Comparison of ENCODE assay signal across 4 fruit fly cellular contexts in genomic region chr2L:3832249-3832675, dm6.
TF ChIP-seq lines count a peak whose summit lies in the region.

No protein-coding gene starts in this region.

- peak; percentile 69 for TF ChIP-seq CTCF in whole organism, embryonic (GFP tag; optimal IDR thresholded peaks at IDR 0.05; lab: Kevin White, UChicago)

TF ChIP-seq in whole organism, embryonic, 481 proteins besides CTCF, POLR2A, EP300 and RAD21 (continues in another document):
- TF ChIP-seq Doc3 (GFP tag; IDR thresholded peaks at IDR 0.05; lab: Robert Waterston, UW; ENCODE audit: partially characterized antibody): no peak
- TF ChIP-seq BEAF-32 (GFP tag; optimal IDR thresholded peaks at IDR 0.05; lab: Kevin White, UChicago): peak; percentile 3
- peak; percentile 94 for TF ChIP-seq Usf (GFP tag; optimal IDR thresholded peaks at IDR 0.05; lab: Kevin White, UChicago)
- TF ChIP-seq Opbp (GFP tag; IDR thresholded peaks at IDR 0.05; lab: Robert Waterston, UW; ENCODE audit: partially characterized antibody): no peak
- TF ChIP-seq CG33213 (GFP tag; optimal IDR thresholded peaks at IDR 0.05; lab: Kevin White, UChicago): peak; percentile 96
- 0 out of 3 replicates have a peak, but pooled peaks have one; percentile 34 for TF ChIP-seq CG16813 (GFP tag; IDR thresholded peaks at IDR 0.05; lab: Robert Waterston, UW; ENCODE audit: partially characterized antibody)
- TF ChIP-seq hb (GFP tag; IDR thresholded peaks at IDR 0.05; lab: Robert Waterston, UW; ENCODE audit: partially characterized antibody): no peak
- peak; percentile 77 for TF ChIP-seq CG3163 (GFP tag; optimal IDR thresholded peaks at IDR 0.05; lab: Kevin White, UChicago)
- TF ChIP-seq CG11560 (tag; IDR thresholded peaks at IDR 0.05; lab: Robert Waterston, UW): peak; percentile 83
- peak; percentile 92 for TF ChIP-seq run (tag; optimal IDR thresholded peaks at IDR 0.05; lab: Kevin White, UChicago)
- peak; percentile 87 for TF ChIP-seq Dek (tag; optimal IDR thresholded peaks at IDR 0.05; lab: Kevin White, UChicago)
- TF ChIP-seq Aef1 (GFP tag; IDR thresholded peaks at IDR 0.05; lab: Robert Waterston, UW): peak; percentile 89
- TF ChIP-seq stc (GFP tag; IDR thresholded peaks at IDR 0.05; lab: Robert Waterston, UW): peak; percentile 94
- TF ChIP-seq CG3838 (GFP tag; optimal IDR thresholded peaks at IDR 0.05; lab: Kevin White, UChicago): peak; percentile 90
- peak; percentile 84 for TF ChIP-seq cwo (GFP tag; optimal IDR thresholded peaks at IDR 0.05; lab: Kevin White, UChicago)
- TF ChIP-seq tup (GFP tag; optimal IDR thresholded peaks at IDR 0.05; lab: Kevin White, UChicago): peak; percentile 94
- no peak for TF ChIP-seq cad (GFP tag; optimal IDR thresholded peaks at IDR 0.05; lab: Kevin White, UChicago)
- TF ChIP-seq CG10147 (GFP tag; optimal IDR thresholded peaks at IDR 0.05; lab: Kevin White, UChicago): peak; percentile 90
- peak; percentile 80 for TF ChIP-seq BtbVII (GFP tag; optimal IDR thresholded peaks at IDR 0.05; lab: Kevin White, UChicago)
- TF ChIP-seq B-H1 (GFP tag; IDR thresholded peaks at IDR 0.05; lab: Robert Waterston, UW): peak; percentile 90
- TF ChIP-seq pb (GFP tag; optimal IDR thresholded peaks at IDR 0.05; lab: Kevin White, UChicago): peak; percentile 94

TF ChIP-seq in whole organism, prepupa, 60 proteins besides CTCF, POLR2A, EP300 and RAD21 (continues in another document):
- peak; percentile 73 for TF ChIP-seq Hr39 (GFP tag; optimal IDR thresholded peaks at IDR 0.05; lab: Kevin White, UChicago)
- peak; percentile 35 for TF ChIP-seq Sox15 (GFP tag; optimal IDR thresholded peaks at IDR 0.05; lab: Kevin White, UChicago)
- peak; percentile 64 for TF ChIP-seq fkh (GFP tag; optimal IDR thresholded peaks at IDR 0.05; lab: Kevin White, UChicago)
- TF ChIP-seq CG6792 (GFP tag; optimal IDR thresholded peaks at IDR 0.05; lab: Kevin White, UChicago): peak; percentile 71
- peak; percentile 72 for TF ChIP-seq topi (GFP tag; optimal IDR thresholded peaks at IDR 0.05; lab: Kevin White, UChicago)
- TF ChIP-seq CG15336 (GFP tag; IDR thresholded peaks at IDR 0.05; lab: Robert Waterston, UW): 0 out of 2 replicates have a peak, but pooled peaks have one; percentile 26
- TF ChIP-seq fd59A (GFP tag; optimal IDR thresholded peaks at IDR 0.05; lab: Kevin White, UChicago): peak; percentile 56
- TF ChIP-seq CG8319 (GFP tag; optimal IDR thresholded peaks at IDR 0.05; lab: Kevin White, UChicago): peak; percentile 42
- TF ChIP-seq Gug (GFP tag; IDR thresholded peaks at IDR 0.05; lab: Robert Waterston, UW): peak; percentile 57; the same call in 1 of the 2 replicates
- no peak for TF ChIP-seq CG11294 (GFP tag; IDR thresholded peaks at IDR 0.05; lab: Robert Waterston, UW)
- peak; percentile 40 for TF ChIP-seq CG8632 (GFP tag; optimal IDR thresholded peaks at IDR 0.05; lab: Kevin White, UChicago)
- TF ChIP-seq CG31627 (GFP tag; optimal IDR thresholded peaks at IDR 0.05; lab: Kevin White, UChicago): peak; percentile 71
- peak; percentile 52; the same call in 2 of the 3 replicates for TF ChIP-seq eg (GFP tag; IDR thresholded peaks at IDR 0.05; lab: Robert Waterston, UW)
- peak; percentile 88 for TF ChIP-seq Eip78C (GFP tag; lab: Kevin White, UChicago)
- peak; percentile 57 for TF ChIP-seq Sox102F (GFP tag; optimal IDR thresholded peaks at IDR 0.05; lab: Kevin White, UChicago)
- TF ChIP-seq Met (GFP tag; optimal IDR thresholded peaks at IDR 0.05; lab: Kevin White, UChicago): peak; percentile 73
- TF ChIP-seq CG6854 (GFP tag; optimal IDR thresholded peaks at IDR 0.05; lab: Kevin White, UChicago): no peak
- peak; percentile 50 for TF ChIP-seq acj6 (GFP tag; optimal IDR thresholded peaks at IDR 0.05; lab: Kevin White, UChicago)
- TF ChIP-seq CG3032 (tag; optimal IDR thresholded peaks at IDR 0.05; lab: Kevin White, UChicago): peak; percentile 55
- TF ChIP-seq Smox (GFP tag; optimal IDR thresholded peaks at IDR 0.05; lab: Kevin White, UChicago): peak; percentile 56
- no peak for TF ChIP-seq CG9139 (GFP tag; optimal IDR thresholded peaks at IDR 0.05; lab: Kevin White, UChicago)
- TF ChIP-seq ss (GFP tag; optimal IDR thresholded peaks at IDR 0.05; lab: Kevin White, UChicago): peak; percentile 72 to 94
- peak; percentile 24 for TF ChIP-seq CG7368 (GFP tag; optimal IDR thresholded peaks at IDR 0.05; lab: Kevin White, UChicago)

TF ChIP-seq in whole organism, pupa, 21 proteins besides CTCF, POLR2A, EP300 and RAD21:
- TF ChIP-seq CG32121 (GFP tag; IDR thresholded peaks at IDR 0.05; lab: Robert Waterston, UW) (no peak), Pif1B (GFP tag; optimal IDR thresholded peaks at IDR 0.05; lab: Kevin White, UChicago) (peak; percentile 50), CG8301 (tag; optimal IDR thresholded peaks at IDR 0.05; lab: Kevin White, UChicago) (peak; percentile 47), Pif1A (GFP tag; optimal IDR thresholded peaks at IDR 0.05; lab: Kevin White, UChicago) (peak; percentile 55), CG12605 (GFP tag; IDR thresholded peaks at IDR 0.05; lab: Robert Waterston, UW) (0 out of 2 replicates have a peak, but pooled peaks have one; percentile 10), CG15710 (tag; optimal IDR thresholded peaks at IDR 0.05; lab: Kevin White, UChicago) (peak; percentile 63), fd96Ca (GFP tag; IDR thresholded peaks at IDR 0.05; lab: Robert Waterston, UW) (peak; percentile 70), EcR (GFP tag; optimal IDR thresholded peaks at IDR 0.05; lab: Kevin White, UChicago) (no peak), CG8159 (tag; optimal IDR thresholded peaks at IDR 0.05; lab: Kevin White, UChicago) (peak; percentile 66), rn (GFP tag; IDR thresholded peaks at IDR 0.05; lab: Robert Waterston, UW) (0 out of 2 replicates have a peak, but pooled peaks have one; percentile 29), CG10348 (GFP tag; IDR thresholded peaks at IDR 0.05; lab: Robert Waterston, UW) (no peak), gl (tag; optimal IDR thresholded peaks at IDR 0.05; lab: Kevin White, UChicago) (peak; percentile 1), CG14655 (GFP tag; optimal IDR thresholded peaks at IDR 0.05; lab: Kevin White, UChicago) (peak; percentile 60), CG9948 (tag; optimal IDR thresholded peaks at IDR 0.05; lab: Kevin White, UChicago) (peak; percentile 46), CG13204 (GFP tag; optimal IDR thresholded peaks at IDR 0.05; lab: Kevin White, UChicago) (peak; percentile 8), CG4496 (GFP tag; IDR thresholded peaks at IDR 0.05; lab: Robert Waterston, UW) (no peak), Snoo (tag; optimal IDR thresholded peaks at IDR 0.05; lab: Kevin White, UChicago) (peak; percentile 45), CG17806 (tag; optimal IDR thresholded peaks at IDR 0.05; lab: Kevin White, UChicago) (peak; percentile 61), Ets98B (GFP tag; IDR thresholded peaks at IDR 0.05; lab: Robert Waterston, UW) (peak; percentile 47), CG34367 (tag; optimal IDR thresholded peaks at IDR 0.05; lab: Kevin White, UChicago) (peak; percentile 68), D1 (tag; optimal IDR thresholded peaks at IDR 0.05; lab: Kevin White, UChicago) (no peak)

TF ChIP-seq in whole organism, wandering third instar larva, 38 proteins besides CTCF, POLR2A, EP300 and RAD21 (continues in another document):
- TF ChIP-seq dmrt93B (GFP tag; optimal IDR thresholded peaks at IDR 0.05; lab: Kevin White, UChicago) (peak; percentile 41), lola (GFP tag; optimal IDR thresholded peaks at IDR 0.05; lab: Kevin White, UChicago) (no peak), foxo (GFP tag; optimal IDR thresholded peaks at IDR 0.05; lab: Kevin White, UChicago) (peak in 1 of 2 experiments; percentile 79), HLH106 (tag; optimal IDR thresholded peaks at IDR 0.05; lab: Kevin White, UChicago) (peak; percentile 69), CrebA (GFP tag; optimal IDR thresholded peaks at IDR 0.05; lab: Kevin White, UChicago; ENCODE audit: borderline replicate concordance) (no peak), jim (GFP tag; optimal IDR thresholded peaks at IDR 0.05; lab: Kevin White, UChicago) (no peak), dl (GFP tag; optimal IDR thresholded peaks at IDR 0.05; lab: Kevin White, UChicago; ENCODE audit: insufficient read depth in 1 of 2, partially characterized antibody in 2 of 2) (no peak), h (GFP tag; optimal IDR thresholded peaks at IDR 0.05; lab: Kevin White, UChicago) (peak; percentile 78), Dfd (GFP tag; optimal IDR thresholded peaks at IDR 0.05; lab: Kevin White, UChicago) (no peak), dsf (GFP tag; optimal IDR thresholded peaks at IDR 0.05; lab: Kevin White, UChicago; ENCODE audit: borderline replicate concordance) (no peak), fru (GFP tag; optimal IDR thresholded peaks at IDR 0.05; lab: Kevin White, UChicago) (peak; percentile 72), CG32264 (GFP tag; optimal IDR thresholded peaks at IDR 0.05; lab: Kevin White, UChicago) (peak; percentile 21), psq (GFP tag; optimal IDR thresholded peaks at IDR 0.05; lab: Kevin White, UChicago) (no peak), Hr83 (GFP tag; optimal IDR thresholded peaks at IDR 0.05; lab: Kevin White, UChicago; ENCODE audit: poor library complexity, severe bottlenecking) (no peak), CG9705 (GFP tag; optimal IDR thresholded peaks at IDR 0.05; lab: Kevin White, UChicago) (no peak), N (GFP tag; optimal IDR thresholded peaks at IDR 0.05; lab: Kevin White, UChicago) (no peak), brk (GFP tag; optimal IDR thresholded peaks at IDR 0.05; lab: Kevin White, UChicago) (peak; percentile 30), br (GFP tag; optimal IDR thresholded peaks at IDR 0.05; lab: Kevin White, UChicago) (peak; percentile 67), tai (GFP tag; optimal IDR thresholded peaks at IDR 0.05; lab: Kevin White, UChicago) (no peak), Hr78 (GFP tag; optimal IDR thresholded peaks at IDR 0.05; lab: Kevin White, UChicago) (no peak), usp (GFP tag; optimal IDR thresholded peaks at IDR 0.05; lab: Kevin White, UChicago) (no peak), sv (GFP tag; optimal IDR thresholded peaks at IDR 0.05; lab: Kevin White, UChicago) (peak; percentile 96), Jra (GFP tag; optimal IDR thresholded peaks at IDR 0.05; lab: Kevin White, UChicago) (peak; percentile 2), OdsH (GFP tag; optimal IDR thresholded peaks at IDR 0.05; lab: Kevin White, UChicago) (peak; percentile 67), Abd-B (GFP tag; optimal IDR thresholded peaks at IDR 0.05; lab: Kevin White, UChicago) (no peak), pan (optimal IDR thresholded peaks at IDR 0.05; lab: Kevin White, UChicago) (no peak), Dif (GFP tag; optimal IDR thresholded peaks at IDR 0.05; lab: Kevin White, UChicago; ENCODE audit: partially characterized antibody) (no peak), GATAd (GFP tag; optimal IDR thresholded peaks at IDR 0.05; lab: Kevin White, UChicago) (no peak), Sp1 (GFP tag; optimal IDR thresholded peaks at IDR 0.05; lab: Kevin White, UChicago) (peak; percentile 57), rgr (GFP tag; optimal IDR thresholded peaks at IDR 0.05; lab: Kevin White, UChicago) (peak; percentile 71), sage (GFP tag; optimal IDR thresholded peaks at IDR 0.05; lab: Kevin White, UChicago) (no peak), ey (GFP tag; optimal IDR thresholded peaks at IDR 0.05; lab: Kevin White, UChicago) (peak; percentile 73)

Comparison
In these comparisons a context has a peak if more than half of its experiments do, and no peak if none do; other contexts are left out.
1. Of the 7 proteins assayed by ChIP-seq in both whole organism, embryonic and whole organism, prepupa: peak only in whole organism, embryonic: Blimp-1 and CG6854; only in whole organism, prepupa: Hr39 and Lpt; in both: CG16779, Gug and Sox102F; in neither: 0.